Fruit fly (Drosophila melanogaster): Measurements from ENCODE around the gene CG42467.

Gene CG42467

dm6 chr2L:3737682-3738081, 36.6 kb downstream of the CG42467 start (continued):
- TF ChIP-seq HLH3B (GFP tag; IDR thresholded peaks at IDR 0.05) (no peak), hth (optimal IDR thresholded peaks at IDR 0.05) (no peak), Dip2 (GFP tag; IDR thresholded peaks at IDR 0.05) (no peak), CG10543 (GFP tag; optimal IDR thresholded peaks at IDR 0.05) (no peak), D19B (GFP tag; optimal IDR thresholded peaks at IDR 0.05) (no peak), ssp (GFP tag; IDR thresholded peaks at IDR 0.05) (no peak), pan (optimal IDR thresholded peaks at IDR 0.05) (no peak), pan (GFP tag; optimal IDR thresholded peaks at IDR 0.05 in 1 of 2, IDR thresholded peaks at IDR 0.05 in 1 of 2) (no peak), CG14050 (GFP tag; IDR thresholded peaks at IDR 0.05) (no peak), kah (GFP tag; optimal IDR thresholded peaks at IDR 0.05) (no peak), Fer1 (GFP tag; optimal IDR thresholded peaks at IDR 0.05) (no peak), otp (GFP tag; IDR thresholded peaks at IDR 0.05) (no peak), CG14965 (GFP tag; optimal IDR thresholded peaks at IDR 0.05; ENCODE audit: borderline replicate concordance) (no peak), lola (GFP tag; optimal IDR thresholded peaks at IDR 0.05) (no peak), crp (GFP tag; optimal IDR thresholded peaks at IDR 0.05) (no peak), Sin3A (optimal IDR thresholded peaks at IDR 0.05) (no peak), dm (GFP tag; optimal IDR thresholded peaks at IDR 0.05) (no peak), CG11696 (GFP tag; IDR thresholded peaks at IDR 0.05) (no peak), ap (GFP tag; IDR thresholded peaks at IDR 0.05) (no peak), CG17912 (GFP tag; optimal IDR thresholded peaks at IDR 0.05) (no peak), Meics (GFP tag; optimal IDR thresholded peaks at IDR 0.05) (peak; percentile 19), CG2678 (tag; optimal IDR thresholded peaks at IDR 0.05) (peak; percentile 51), CG17802 (tag; optimal IDR thresholded peaks at IDR 0.05) (no peak), CG10366 (GFP tag; IDR thresholded peaks at IDR 0.05) (no peak; the same call in 1 of the 2 replicates), kay (GFP tag; optimal IDR thresholded peaks at IDR 0.05) (no peak), pfk (GFP tag; optimal IDR thresholded peaks at IDR 0.05) (no peak), CG16813 (GFP tag; IDR thresholded peaks at IDR 0.05; ENCODE audit: partially characterized antibody) (no peak), klu (GFP tag; IDR thresholded peaks at IDR 0.05) (no peak), CG6765 (GFP tag; optimal IDR thresholded peaks at IDR 0.05) (no peak), CG31388 (GFP tag; optimal IDR thresholded peaks at IDR 0.05) (no peak), CG4424 (GFP tag; optimal IDR thresholded peaks at IDR 0.05) (no peak), sob (GFP tag; IDR thresholded peaks at IDR 0.05) (no peak), CG2120 (GFP tag; optimal IDR thresholded peaks at IDR 0.05) (peak; percentile 43), aop (GFP tag; IDR thresholded peaks at IDR 0.05) (no peak), chinmo (GFP tag; IDR thresholded peaks at IDR 0.05; ENCODE audit: partially characterized antibody) (no peak), sd (tag; optimal IDR thresholded peaks at IDR 0.05) (no peak), Hmx (GFP tag; optimal IDR thresholded peaks at IDR 0.05) (no peak), phol (tag; optimal IDR thresholded peaks at IDR 0.05) (no peak), CG9876 (GFP tag; optimal IDR thresholded peaks at IDR 0.05) (no peak), unc-4 (GFP tag; IDR thresholded peaks at IDR 0.05; ENCODE audit: partially characterized antibody) (no peak), Fer3 (tag; optimal IDR thresholded peaks at IDR 0.05) (no peak), sqz (GFP tag; optimal IDR thresholded peaks at IDR 0.05) (no peak), CG10147 (GFP tag; optimal IDR thresholded peaks at IDR 0.05) (peak; percentile 24), eve (GFP tag; optimal IDR thresholded peaks at IDR 0.05) (peak in 1 of 2 experiments; percentile 22), H2.0 (GFP tag; IDR thresholded peaks at IDR 0.05) (no peak), Pdp1 (GFP tag; optimal IDR thresholded peaks at IDR 0.05) (no peak), CG7839 (tag; optimal IDR thresholded peaks at IDR 0.05) (peak; percentile 42), CG6654 (GFP tag; optimal IDR thresholded peaks at IDR 0.05) (no peak), CG17568 (GFP tag; optimal IDR thresholded peaks at IDR 0.05) (no peak), CG1647 (GFP tag; optimal IDR thresholded peaks at IDR 0.05) (no peak), Nf-YC (tag; optimal IDR thresholded peaks at IDR 0.05) (no peak), peb (GFP tag; IDR thresholded peaks at IDR 0.05) (no peak)

All from whole organism, embryonic.